Fruit fly (Drosophila melanogaster) whole organism, embryonic: ENCODE data around the gene Art2.

Experiments used
- Awh ChIP-seq: fragments of 200-800 bp; sonication (Bioruptor generic); IDR thresholded peaks from 2 replicates; pipeline ENCODE4, ENCODE4 v1.3.6; 2022; ENCODE audit warnings: missing biosample characterization, missing genetic modification characterization
- B-H2 ChIP-seq: fragments of 200-800 bp; sonication (Bioruptor generic); optimal IDR thresholded peaks from 2 replicates; lab custom pipeline; 2018; ENCODE audit warnings: missing biosample characterization, mild to moderate bottlenecking, missing genetic modification characterization
- BEAF-32 ChIP-seq: fragments of 200-800 bp; sonication (Bioruptor generic); optimal IDR thresholded peaks from 3 replicates; lab custom pipeline; 2017; ENCODE audit warnings: missing biosample characterization, missing genetic modification characterization, mild to moderate bottlenecking, moderate library complexity, missing genetic modification reagents
- Bteb2 ChIP-seq: fragments of 200-800 bp; sonication (Bioruptor generic); optimal IDR thresholded peaks from 2 replicates; lab custom pipeline; 2016; ENCODE audit warnings: missing biosample characterization, missing genetic modification characterization
- CG10274 ChIP-seq: fragments of 200-800 bp; sonication (Bioruptor generic); optimal IDR thresholded peaks from 3 replicates; lab custom pipeline; 2017; ENCODE audit warnings: missing biosample characterization, mild to moderate bottlenecking, missing genetic modification characterization
- CG10431 ChIP-seq: fragments of 200-800 bp; sonication (Bioruptor generic); optimal IDR thresholded peaks from 3 replicates; lab custom pipeline; 2018; ENCODE audit warnings: missing biosample characterization, mild to moderate bottlenecking, missing genetic modification characterization
- CG10979 ChIP-seq: fragments of 200-800 bp; sonication (Bioruptor generic); optimal IDR thresholded peaks from 2 replicates; lab custom pipeline; 2018; ENCODE audit warnings: missing biosample characterization, mild to moderate bottlenecking, missing genetic modification characterization, moderate library complexity
- CG16779 ChIP-seq: fragments of 200-800 bp; sonication (Bioruptor generic); IDR thresholded peaks from 2 replicates; pipeline ENCODE4 v1.3.6; 2022; ENCODE audit warnings: missing biosample characterization, missing genetic modification characterization
- CG16815 ChIP-seq: fragments of 200-800 bp; sonication (Bioruptor generic); optimal IDR thresholded peaks from 3 replicates; lab custom pipeline; 2017; ENCODE audit warnings: missing biosample characterization, mild to moderate bottlenecking, missing genetic modification characterization
- CG30020 ChIP-seq: fragments of 200-800 bp; optimal IDR thresholded peaks from 2 replicates; lab custom pipeline; 2019; ENCODE audit warnings: missing biosample characterization, mild to moderate bottlenecking, missing genetic modification characterization, moderate library complexity
- CG30403 ChIP-seq: fragments of 200-800 bp; sonication (Bioruptor generic); optimal IDR thresholded peaks from 3 replicates; lab custom pipeline; 2016; ENCODE audit warnings: missing biosample characterization, missing genetic modification characterization
- CG31388 ChIP-seq: fragments of 200-800 bp; sonication (Bioruptor generic); optimal IDR thresholded peaks from 2 replicates; lab custom pipeline; 2016; ENCODE audit warnings: missing biosample characterization, missing genetic modification characterization
- CG32532 ChIP-seq: fragments of 200-800 bp; sonication (Bioruptor generic); IDR thresholded peaks from 2 replicates; pipeline ENCODE4 v1.3.6; 2022; ENCODE audit warnings: missing biosample characterization, missing genetic modification characterization
- CG4617 ChIP-seq: fragments of 200-800 bp; sonication (Bioruptor generic); optimal IDR thresholded peaks from 3 replicates; lab custom pipeline; 2016; ENCODE audit warnings: missing biosample characterization, missing genetic modification characterization, borderline replicate concordance
- CG4707 ChIP-seq: fragments of 200-800 bp; sonication (Bioruptor generic); optimal IDR thresholded peaks from 2 replicates; lab custom pipeline; 2018; ENCODE audit warnings: missing biosample characterization, mild to moderate bottlenecking, missing genetic modification characterization, moderate library complexity
- CG5953 ChIP-seq: fragments of 200-800 bp; sonication (Bioruptor generic); IDR thresholded peaks from 2 replicates; pipeline ENCODE4 v1.3.6; 2022; ENCODE audit warnings: missing biosample characterization, missing genetic modification characterization
- CG8089 ChIP-seq: fragments of 200-800 bp; sonication (Bioruptor generic); optimal IDR thresholded peaks from 3 replicates; lab custom pipeline; 2016; ENCODE audit warnings: missing biosample characterization, missing genetic modification characterization
- CG8388 ChIP-seq: fragments of 200-800 bp; sonication (Bioruptor generic); optimal IDR thresholded peaks from 2 replicates; lab custom pipeline; 2019; ENCODE audit warnings: missing biosample characterization, mild to moderate bottlenecking, missing genetic modification characterization, moderate library complexity
- Dek ChIP-seq: fragments of 200-800 bp; sonication (Bioruptor generic); optimal IDR thresholded peaks from 3 replicates; lab custom pipeline; 2019; ENCODE audit warnings: missing biosample characterization, mild to moderate bottlenecking, missing genetic modification characterization, moderate library complexity
- Dll ChIP-seq: fragments of 200-800 bp; sonication (Bioruptor generic); IDR thresholded peaks from 4 replicates; pipeline ENCODE4 v1.3.6; 2022; ENCODE audit warnings: missing biosample characterization, missing genetic modification characterization; ENCODE audit not compliant: partially characterized antibody
- Ets97D ChIP-seq: fragments of 200-800 bp; sonication (Bioruptor generic); optimal IDR thresholded peaks from 3 replicates; lab custom pipeline; 2016; ENCODE audit warnings: missing biosample characterization, missing genetic modification characterization
- GATAe ChIP-seq: fragments of 200-800 bp; sonication (Bioruptor generic); conservative IDR thresholded peaks from 2 replicates; pipeline ENCODE4 v1.3.6; 2022; ENCODE audit warnings: missing biosample characterization, missing genetic modification characterization
- Gsc ChIP-seq: fragments of 200-800 bp; sonication (Bioruptor generic); IDR thresholded peaks from 2 replicates; pipeline ENCODE4 v1.3.6; 2022; ENCODE audit warnings: missing biosample characterization, missing genetic modification characterization
- Hmx ChIP-seq: fragments of 200-800 bp; sonication (Bioruptor generic); optimal IDR thresholded peaks from 2 replicates; lab custom pipeline; 2016; ENCODE audit warnings: missing biosample characterization, missing genetic modification characterization
- Hr39 ChIP-seq: fragments of >200 bp; optimal IDR thresholded peaks from 2 replicates; lab custom pipeline; 2017
- Ptx1 ChIP-seq: fragments of 200-800 bp; sonication (Bioruptor generic); IDR thresholded peaks from 2 replicates; pipeline ENCODE4 v1.3.6; 2022; ENCODE audit warnings: missing biosample characterization, missing genetic modification characterization
- Rx ChIP-seq: fragments of 200-800 bp; sonication (Bioruptor generic); IDR thresholded peaks from 2 replicates; pipeline ENCODE4 v1.3.6; 2022; ENCODE audit warnings: missing biosample characterization, missing genetic modification characterization
- Spps ChIP-seq: fragments of 200-800 bp; sonication (Bioruptor generic); optimal IDR thresholded peaks from 2 replicates; lab custom pipeline; 2018; ENCODE audit warnings: missing biosample characterization, mild to moderate bottlenecking, missing genetic modification characterization
- TFAM ChIP-seq: fragments of 200-800 bp; sonication (Bioruptor generic); optimal IDR thresholded peaks from 2 replicates; lab custom pipeline; 2017; ENCODE audit warnings: missing biosample characterization, missing genetic modification characterization, inconsistent platforms
- bbx ChIP-seq: fragments of 200-800 bp; sonication (Bioruptor generic); IDR thresholded peaks from 2 replicates; pipeline ENCODE4 v1.3.6; 2022; ENCODE audit warnings: missing biosample characterization, missing genetic modification characterization; ENCODE audit not compliant: partially characterized antibody
- bcd ChIP-seq: fragments of 200-800 bp; sonication (Bioruptor generic); optimal IDR thresholded peaks from 2 replicates; lab custom pipeline; 2017; ENCODE audit warnings: missing biosample characterization, mild to moderate bottlenecking, missing genetic modification characterization
- bigmax ChIP-seq: fragments of 200-800 bp; sonication (Bioruptor generic); optimal IDR thresholded peaks from 2 replicates; lab custom pipeline; 2018; ENCODE audit warnings: missing biosample characterization, mild to moderate bottlenecking, missing genetic modification characterization
- btn ChIP-seq: fragments of 200-800 bp; sonication (Bioruptor generic); optimal IDR thresholded peaks from 2 replicates; lab custom pipeline; 2016; ENCODE audit warnings: missing biosample characterization, missing genetic modification characterization
- da ChIP-seq: fragments of 200-800 bp; sonication (Bioruptor generic); optimal IDR thresholded peaks from 2 replicates; lab custom pipeline; 2016; ENCODE audit warnings: missing biosample characterization, missing genetic modification characterization
- esg ChIP-seq: fragments of 200-800 bp; sonication (Bioruptor generic); conservative IDR thresholded peaks from 2 replicates; pipeline ENCODE4 v1.3.6; 2022; ENCODE audit warnings: missing biosample characterization, missing genetic modification characterization
- fru ChIP-seq: fragments of >200 bp; optimal IDR thresholded peaks from 2 replicates; lab custom pipeline; 2017
- fu2 ChIP-seq: fragments of 200-800 bp; sonication (Bioruptor generic); optimal IDR thresholded peaks from 2 replicates; lab custom pipeline; 2016; ENCODE audit warnings: missing biosample characterization, missing genetic modification characterization
- gce ChIP-seq: fragments of 200-800 bp; sonication (Bioruptor generic); IDR thresholded peaks from 3 replicates; pipeline ENCODE4 v1.3.6; 2022; ENCODE audit warnings: missing biosample characterization, missing genetic modification characterization
- her ChIP-seq: fragments of 200-800 bp; sonication (Bioruptor generic); optimal IDR thresholded peaks from 2 replicates; lab custom pipeline; 2016; ENCODE audit warnings: missing biosample characterization, missing genetic modification characterization
- hth ChIP-seq: fragments of >200 bp; optimal IDR thresholded peaks from 2 replicates; lab custom pipeline; 2017; ENCODE audit warnings: inconsistent platforms
- maf-S ChIP-seq: fragments of 200-800 bp; sonication (Bioruptor generic); optimal IDR thresholded peaks from 2 replicates; lab custom pipeline; 2016; ENCODE audit warnings: missing biosample characterization, missing genetic modification characterization
- nau ChIP-seq: fragments of 200-800 bp; sonication (Bioruptor generic); optimal IDR thresholded peaks from 3 replicates; lab custom pipeline; 2017; ENCODE audit warnings: missing biosample characterization, mild to moderate bottlenecking, missing genetic modification characterization, missing genetic modification reagents
- nerfin-2 ChIP-seq: fragments of 200-800 bp; sonication (Bioruptor generic); IDR thresholded peaks from 2 replicates; pipeline ENCODE4 v1.3.6; 2022; ENCODE audit warnings: missing biosample characterization, missing genetic modification characterization; ENCODE audit not compliant: partially characterized antibody
- pzg ChIP-seq: fragments of 200-800 bp; sonication (Bioruptor generic); optimal IDR thresholded peaks from 3 replicates; lab custom pipeline; 2018; ENCODE audit warnings: missing biosample characterization, mild to moderate bottlenecking, missing genetic modification characterization, moderate library complexity
- ro ChIP-seq: fragments of 200-800 bp; sonication (Bioruptor generic); IDR thresholded peaks from 2 replicates; pipeline ENCODE4 v1.3.6; 2022; ENCODE audit warnings: missing biosample characterization, missing genetic modification characterization
- run ChIP-seq: fragments of 200-800 bp; sonication (Bioruptor generic); optimal IDR thresholded peaks from 3 replicates; lab custom pipeline; 2018; ENCODE audit warnings: missing biosample characterization, mild to moderate bottlenecking, missing genetic modification characterization
- sens-2 ChIP-seq: fragments of 200-800 bp; sonication (Bioruptor generic); IDR thresholded peaks from 2 replicates; pipeline ENCODE4 v1.3.6; 2022; ENCODE audit warnings: missing biosample characterization, missing genetic modification characterization
- sima ChIP-seq: fragments of 200-800 bp; sonication (Bioruptor generic); optimal IDR thresholded peaks from 2 replicates; lab custom pipeline; 2016; ENCODE audit warnings: missing biosample characterization, missing genetic modification characterization
- slp2 ChIP-seq: fragments of 200-800 bp; sonication (Bioruptor generic); optimal IDR thresholded peaks from 2 replicates; lab custom pipeline; 2016; ENCODE audit warnings: missing biosample characterization, missing genetic modification characterization
- stc ChIP-seq: fragments of 200-800 bp; sonication (Bioruptor generic); IDR thresholded peaks from 2 replicates; pipeline ENCODE4 v1.3.6; 2022; ENCODE audit warnings: missing biosample characterization, missing genetic modification characterization
- toy ChIP-seq: fragments of 200-800 bp; sonication (Bioruptor generic); IDR thresholded peaks from 2 replicates; pipeline ENCODE4 v1.3.6; 2022; ENCODE audit warnings: missing biosample characterization, missing genetic modification characterization
- ttk ChIP-seq: fragments of 200-800 bp; sonication (Bioruptor generic); IDR thresholded peaks from 2 replicates; pipeline ENCODE4 v2.1.2; 2022; ENCODE audit warnings: missing biosample characterization, missing genetic modification characterization
- zen ChIP-seq: fragments of 200-800 bp; sonication (Bioruptor generic); optimal IDR thresholded peaks from 3 replicates; lab custom pipeline; 2018; ENCODE audit warnings: missing biosample characterization, mild to moderate bottlenecking, missing genetic modification characterization, moderate library complexity

Art2 gene

dm6 chr2L:4286014-4286527 lies 4.9 kb upstream of the Art2 start (continued):
- TF ChIP-seq CG10274 (GFP tag; lab: Kevin White, UChicago) (no peak), esg (GFP tag; lab: Robert Waterston, UW) (peak; percentile 27; the same call in 1 of the 2 replicates), sima (no peak), Spps (tag; lab: Kevin White, UChicago) (no peak), Hmx (GFP tag; lab: Kevin White, UChicago) (no peak), stc (GFP tag; lab: Robert Waterston, UW) (no peak), CG4617 (no peak), nerfin-2 (GFP tag; lab: Robert Waterston, UW) (no peak), CG16779 (GFP tag; lab: Robert Waterston, UW) (no peak), maf-S (GFP tag; lab: Kevin White, UChicago) (no peak), her (no peak), da (GFP tag; lab: Kevin White, UChicago) (no peak), bigmax (GFP tag; lab: Kevin White, UChicago) (no peak), Ets97D (GFP tag; lab: Kevin White, UChicago) (no peak), Rx (no peak), sens-2 (GFP tag; lab: Robert Waterston, UW) (no peak), fru (lab: Kevin White, UChicago) (no peak), CG10431 (GFP tag; lab: Kevin White, UChicago) (no peak), Bteb2 (GFP tag; lab: Kevin White, UChicago) (no peak), CG32532 (GFP tag; lab: Robert Waterston, UW) (no peak), Ptx1 (GFP tag; lab: Robert Waterston, UW) (peak; percentile 23; the same call in 1 of the 2 replicates), ttk (GFP tag; lab: Robert Waterston, UW) (no peak), CG8388 (GFP tag; lab: Kevin White, UChicago) (peak; percentile 49), ro (no peak), CG30020 (tag; lab: Kevin White, UChicago) (no peak), CG16815 (GFP tag; lab: Kevin White, UChicago) (no peak), Dek (tag; lab: Kevin White, UChicago) (no peak), CG30403 (GFP tag; lab: Kevin White, UChicago) (peak; percentile 32), CG31388 (GFP tag; lab: Kevin White, UChicago) (no peak), Awh (no peak), CG8089 (GFP tag; lab: Kevin White, UChicago) (no peak), bbx (no peak), pzg (no peak), fu2 (no peak), bcd (GFP tag; lab: Kevin White, UChicago) (no peak), toy (no peak)

- TF ChIP-seq run (tag; lab: Kevin White, UChicago) (no peak), hth (lab: Kevin White, UChicago) (no peak), stc (GFP tag; lab: Robert Waterston, UW) (peak; percentile 56), TFAM (no peak), Dll (peak; percentile 17; the same call in 1 of the 4 replicates), nau (GFP tag; lab: Kevin White, UChicago) (peak; percentile 63), slp2 (GFP tag; lab: Kevin White, UChicago) (peak; percentile 78), btn (peak; percentile 83), CG4707 (GFP tag; lab: Kevin White, UChicago) (peak; percentile 17), CG10979 (tag; lab: Kevin White, UChicago) (peak; percentile 87), Hr39 (lab: Kevin White, UChicago) (no peak), Gsc (GFP tag; lab: Robert Waterston, UW) (peak; percentile 66), CG5953 (GFP tag; lab: Robert Waterston, UW) (peak; percentile 27; the same call in 1 of the 2 replicates), BEAF-32 (GFP tag; lab: Kevin White, UChicago) (no peak), gce (GFP tag; lab: Robert Waterston, UW) (peak; percentile 50; the same call in 2 of the 3 replicates), zen (tag; lab: Kevin White, UChicago) (peak; percentile 9), GATAe (peak; percentile 22; the same call in 1 of the 2 replicates), B-H2 (GFP tag; lab: Kevin White, UChicago) (no peak)
Observed at dm6 chr2L:4282681-4283343, 1.7 kb upstream of the Art2 start, which contains the start of gene tutl. tutl (plus strand) TSS chr2L:4283148.
